Worm (Caenorhabditis elegans) whole organism, young adult: Measurements from ENCODE around the gene C06G4.6.
A peak's percentile ranks its signal among the peaks of the same experiment; 100 is the strongest.

Experiments
- B0019.2 ChIP-seq: fragments of 200-800 bp; sonication (Bioruptor generic); conservative IDR thresholded peaks from 2 replicates; pipeline ENCODE4 v1.3.6; 2022; ENCODE audit warnings: missing genetic modification reagents, missing genetic modification characterization, missing compliant biosample characterization
- C06A6.2 ChIP-seq: fragments of 200-800 bp; sonication (Bioruptor generic); conservative IDR thresholded peaks from 2 replicates; pipeline ENCODE4 v1.3.6; 2022; ENCODE audit warnings: missing genetic modification characterization, missing compliant biosample characterization
- D2030.7 ChIP-seq: fragments of 200-800 bp; sonication (Bioruptor generic); IDR thresholded peaks from 2 replicates; pipeline ENCODE4 v1.3.6; 2022; ENCODE audit warnings: missing genetic modification reagents, missing genetic modification characterization, missing compliant biosample characterization
- F22D6.2 ChIP-seq: sonication (generic microtip); optimal IDR thresholded peaks from 2 replicates; lab custom pipeline; 2016; ENCODE audit warnings: mild to moderate bottlenecking, missing genetic modification characterization, missing compliant biosample characterization
- F33H1.4 ChIP-seq: fragments of 200-800 bp; sonication (Bioruptor generic); IDR thresholded peaks from 2 replicates; pipeline ENCODE4 v1.3.6; 2022; ENCODE audit warnings: missing genetic modification reagents, missing genetic modification characterization, missing compliant biosample characterization
- F39B2.1 ChIP-seq: fragments of 200-800 bp; sonication (Bioruptor generic); IDR thresholded peaks from 2 replicates; pipeline ENCODE4 v1.3.6; 2022; ENCODE audit warnings: missing genetic modification reagents, missing genetic modification characterization, missing compliant biosample characterization
- F49E8.2 ChIP-seq: sonication (generic microtip); optimal IDR thresholded peaks from 3 replicates; lab custom pipeline; 2017; ENCODE audit warnings: missing genetic modification characterization, mild to moderate bottlenecking, missing compliant biosample characterization, antibody characterized with exemption, moderate library complexity; ENCODE audit not compliant: insufficient read depth
- K12H6.12 ChIP-seq: fragments of 200-800 bp; sonication (Bioruptor generic); optimal IDR thresholded peaks from 2 replicates; lab custom pipeline; 2018; ENCODE audit warnings: mild to moderate bottlenecking, missing genetic modification characterization, missing compliant biosample characterization
- T07F8.4 ChIP-seq: sonication (generic microtip); optimal IDR thresholded peaks from 2 replicates; lab custom pipeline; 2016; ENCODE audit warnings: mild to moderate bottlenecking, missing genetic modification characterization, moderate library complexity, missing compliant biosample characterization
- T26A5.8 ChIP-seq: sonication (generic microtip); optimal IDR thresholded peaks from 2 replicates; lab custom pipeline; 2016; ENCODE audit warnings: missing genetic modification characterization, missing compliant biosample characterization
- Y53G8AR.9 ChIP-seq: fragments of 200-800 bp; sonication (Bioruptor generic); conservative IDR thresholded peaks from 2 replicates; pipeline ENCODE4 v1.3.6; 2022; ENCODE audit warnings: missing genetic modification reagents, missing genetic modification characterization, missing compliant biosample characterization
- Y79H2A.3 ChIP-seq: fragments of 200-800 bp; sonication (Bioruptor generic); conservative IDR thresholded peaks from 2 replicates; pipeline ENCODE4 v1.3.6; 2022; ENCODE audit warnings: missing genetic modification reagents, missing genetic modification characterization, missing compliant biosample characterization
- ZK185.1 ChIP-seq: sonication (generic microtip); optimal IDR thresholded peaks from 2 replicates; lab custom pipeline; 2016; ENCODE audit warnings: mild to moderate bottlenecking, missing genetic modification characterization, missing compliant biosample characterization; ENCODE audit not compliant: poor library complexity, severe bottlenecking
- attf-3 ChIP-seq: fragments of 200-800 bp; sonication (Bioruptor generic); conservative IDR thresholded peaks from 2 replicates; pipeline ENCODE4 v1.3.6; 2022; ENCODE audit warnings: missing genetic modification reagents, missing genetic modification characterization, missing compliant biosample characterization
- attf-5 ChIP-seq: fragments of 200-800 bp; sonication (Bioruptor generic); optimal IDR thresholded peaks from 2 replicates; lab custom pipeline; 2018; ENCODE audit warnings: mild to moderate bottlenecking, missing genetic modification characterization, missing compliant biosample characterization
- bed-2 ChIP-seq: fragments of 200-800 bp; sonication (Bioruptor generic); IDR thresholded peaks from 2 replicates; pipeline ENCODE4 v1.3.6; 2022; ENCODE audit warnings: missing genetic modification reagents, missing genetic modification characterization, missing compliant biosample characterization
- ccch-3 ChIP-seq: fragments of 200-800 bp; sonication (Bioruptor generic); optimal IDR thresholded peaks from 2 replicates; lab custom pipeline; 2018; ENCODE audit warnings: mild to moderate bottlenecking, missing genetic modification characterization, missing compliant biosample characterization
- cebp-1 ChIP-seq, 2 experiments: fragments of 200-800 bp in 1 of 2; sonication (Bioruptor generic) in 1 of 2; sonication (generic microtip) in 1 of 2; IDR thresholded peaks in 1 of 2; optimal IDR thresholded peaks in 1 of 2; 2 replicates each; pipeline versions ENCODE4 v1.3.6 to Lab custom; 2017 to 2022; ENCODE audit warnings: missing compliant biosample characterization in 2 of 2, missing genetic modification characterization in 2 of 2, mild to moderate bottlenecking in 1 of 2, missing genetic modification reagents in 1 of 2, moderate library complexity in 1 of 2
- ceh-27 ChIP-seq: fragments of 200-800 bp; sonication (Bioruptor generic); optimal IDR thresholded peaks from 2 replicates; lab custom pipeline; 2018; ENCODE audit warnings: mild to moderate bottlenecking, missing genetic modification characterization, moderate library complexity, missing compliant biosample characterization
- ceh-58 ChIP-seq: fragments of 200-800 bp; sonication (Bioruptor generic); IDR thresholded peaks from 2 replicates; pipeline ENCODE4 v1.3.6; 2022; ENCODE audit warnings: missing genetic modification characterization, missing compliant biosample characterization
- ceh-91 ChIP-seq: fragments of 200-800 bp; sonication (Bioruptor generic); IDR thresholded peaks from 2 replicates; pipeline ENCODE4 v1.3.6; 2022; ENCODE audit warnings: missing genetic modification reagents, missing genetic modification characterization, missing compliant biosample characterization
- dpl-1 ChIP-seq: fragments of 150-350 bp; optimal IDR thresholded peaks from 2 replicates; lab custom pipeline; 2014; ENCODE audit warnings: missing biosample characterization, missing genetic modification reagents, missing genetic modification characterization
- efl-1 ChIP-seq: fragments of 150-350 bp; optimal IDR thresholded peaks from 2 replicates; lab custom pipeline; 2014; ENCODE audit warnings: missing biosample characterization, missing genetic modification reagents, missing genetic modification characterization
- egl-18 ChIP-seq: fragments of 200-800 bp; sonication (Bioruptor generic); IDR thresholded peaks from 2 replicates; pipeline ENCODE4 v1.3.6; 2022; ENCODE audit warnings: missing genetic modification reagents, missing genetic modification characterization, missing compliant biosample characterization
- egrh-3 ChIP-seq: fragments of 200-800 bp; sonication (Bioruptor generic); IDR thresholded peaks from 2 replicates; pipeline ENCODE4 v1.3.6; 2022; ENCODE audit warnings: missing genetic modification reagents, missing genetic modification characterization, missing compliant biosample characterization
- hmg-1.2 ChIP-seq: fragments of 200-800 bp; sonication (Bioruptor generic); IDR thresholded peaks from 2 replicates; pipeline ENCODE4 v1.3.6; 2022; ENCODE audit warnings: missing genetic modification reagents, missing genetic modification characterization, missing compliant biosample characterization
- let-526 ChIP-seq: fragments of 200-800 bp; sonication (Bioruptor generic); IDR thresholded peaks from 2 replicates; pipeline ENCODE4 v1.3.6; 2022; ENCODE audit warnings: missing genetic modification reagents, missing genetic modification characterization, missing compliant biosample characterization
- lin-40 ChIP-seq: sonication (generic microtip); optimal IDR thresholded peaks from 2 replicates; lab custom pipeline; 2016; ENCODE audit warnings: missing genetic modification characterization, mild to moderate bottlenecking, missing compliant biosample characterization, missing genotype, missing genetic modification reagents
- lin-54 ChIP-seq: fragments of 200-800 bp; sonication (Bioruptor generic); optimal IDR thresholded peaks from 2 replicates; lab custom pipeline; 2018; ENCODE audit warnings: mild to moderate bottlenecking, missing genetic modification characterization, missing compliant biosample characterization
- lsy-27 ChIP-seq: sonication (generic microtip); optimal IDR thresholded peaks from 2 replicates; lab custom pipeline; 2017; ENCODE audit warnings: missing genetic modification characterization, mild to moderate bottlenecking, missing compliant biosample characterization, antibody characterized with exemption, missing genotype, borderline replicate concordance; ENCODE audit not compliant: insufficient read depth
- mcd-1 ChIP-seq: fragments of 200-800 bp; sonication (Bioruptor generic); IDR thresholded peaks from 2 replicates; pipeline ENCODE4 v1.3.6; 2022; ENCODE audit warnings: missing genetic modification reagents, missing genetic modification characterization, missing compliant biosample characterization
- mel-28 ChIP-seq: sonication (generic microtip); optimal IDR thresholded peaks from 2 replicates; lab custom pipeline; 2016; ENCODE audit warnings: borderline replicate concordance, mild to moderate bottlenecking, missing genetic modification characterization, missing compliant biosample characterization
- pbrm-1 ChIP-seq: fragments of 200-800 bp; sonication (Bioruptor generic); IDR thresholded peaks from 2 replicates; pipeline ENCODE4 v1.3.6; 2022; ENCODE audit warnings: missing genetic modification reagents, missing genetic modification characterization, missing compliant biosample characterization
- rec-8 ChIP-seq, 2 experiments: sonication (generic microtip); optimal IDR thresholded peaks; 2 replicates each; lab custom pipeline; 2016; ENCODE audit warnings: mild to moderate bottlenecking in 2 of 2, missing genetic modification characterization in 2 of 2, missing genetic modification reagents in 2 of 2, missing genotype in 2 of 2, missing biosample characterization in 1 of 2, missing compliant biosample characterization in 1 of 2, moderate library complexity in 1 of 2
- rpc-1 ChIP-seq, 2 experiments: fragments of 150-350 bp in 1 of 2; sonication (generic microtip) in 1 of 2; optimal IDR thresholded peaks; 2 replicates each; lab custom pipeline; 2014 to 2018; ENCODE audit warnings: missing biosample characterization in 1 of 2, missing genetic modification characterization in 1 of 2, missing genetic modification reagents in 1 of 2, missing genotype in 1 of 2
- sdz-38 ChIP-seq: sonication (generic microtip); optimal IDR thresholded peaks from 2 replicates; lab custom pipeline; 2016; ENCODE audit warnings: missing genotype, missing genetic modification characterization, missing compliant biosample characterization
- snpc-4 ChIP-seq, 5 experiments: fragments of 150-350 bp in 1 of 5; sonication (generic microtip) in 4 of 5; optimal IDR thresholded peaks; 2 replicates each; lab custom pipeline; 2014 to 2018; ENCODE audit warnings: missing genetic modification characterization in 5 of 5, missing biosample characterization in 3 of 5, antibody characterized with exemption in 2 of 5, mild to moderate bottlenecking in 2 of 5, missing compliant biosample characterization in 2 of 5, missing genotype in 2 of 5, moderate library complexity in 2 of 5, missing genetic modification reagents in 1 of 5
- tbx-9 ChIP-seq: sonication (generic microtip); optimal IDR thresholded peaks from 2 replicates; lab custom pipeline; 2016; ENCODE audit warnings: borderline replicate concordance, missing genetic modification characterization, inconsistent platforms, missing compliant biosample characterization
- tlf-1 ChIP-seq: fragments of 200-800 bp; sonication (Bioruptor generic); optimal IDR thresholded peaks from 2 replicates; lab custom pipeline; 2018; ENCODE audit warnings: mild to moderate bottlenecking, missing genetic modification characterization, missing compliant biosample characterization
- unc-62 ChIP-seq: fragments of 150-350 bp; optimal IDR thresholded peaks from 2 replicates; lab custom pipeline; 2014; ENCODE audit warnings: missing biosample characterization, missing genetic modification reagents, missing genetic modification characterization
- ztf-18 ChIP-seq: sonication (generic microtip); optimal IDR thresholded peaks from 2 replicates; lab custom pipeline; 2016; ENCODE audit warnings: missing genotype, mild to moderate bottlenecking, missing genetic modification characterization, missing compliant biosample characterization
- ztf-25 ChIP-seq: fragments of 200-800 bp; sonication (Bioruptor generic); IDR thresholded peaks from 2 replicates; pipeline ENCODE4 v1.3.6; 2022; ENCODE audit warnings: missing genetic modification reagents, missing genetic modification characterization, missing compliant biosample characterization
- ztf-28 ChIP-seq: fragments of 200-800 bp; sonication (Bioruptor generic); IDR thresholded peaks from 2 replicates; pipeline ENCODE4 v1.3.6; 2022; ENCODE audit warnings: missing genetic modification reagents, missing genetic modification characterization, missing compliant biosample characterization
- ztf-6 ChIP-seq: fragments of 200-800 bp; sonication (Bioruptor generic); IDR thresholded peaks from 2 replicates; pipeline ENCODE4 v1.3.6; 2022; ENCODE audit warnings: missing genetic modification reagents, missing genetic modification characterization, missing compliant biosample characterization

Gene C06G4.6

DNA sequence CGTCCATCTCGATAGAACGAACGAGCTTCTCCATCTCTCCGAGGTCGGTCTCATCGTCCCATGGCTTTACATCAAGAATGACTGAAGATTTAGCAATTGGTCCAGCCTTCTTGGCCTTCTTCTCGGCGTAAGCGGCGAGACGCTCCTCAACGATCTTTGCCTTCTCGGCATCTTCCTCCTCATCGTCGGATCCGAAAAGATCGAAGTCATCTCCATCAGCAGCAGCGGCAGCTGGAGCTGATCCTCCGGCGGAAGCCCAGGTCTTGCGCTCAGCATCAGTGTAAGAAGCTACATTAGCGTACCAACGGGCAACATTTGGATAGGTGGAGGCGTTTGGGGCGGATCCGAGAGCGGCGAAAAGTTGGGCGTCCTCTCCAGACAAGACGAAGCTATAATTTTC lies 31.5 kb upstream of the C06G4.6 start:
- no peak for TF ChIP-seq cebp-1 (GFP tag; IDR thresholded peaks at IDR 0.05; lab: Robert Waterston, UW)
- TF ChIP-seq cebp-1 (tag; optimal IDR thresholded peaks at IDR 0.05; lab: Kevin White, UChicago) = no peak
- TF ChIP-seq egrh-3 = peak; percentile 22; the same call in 1 of the 2 replicates

DNA sequence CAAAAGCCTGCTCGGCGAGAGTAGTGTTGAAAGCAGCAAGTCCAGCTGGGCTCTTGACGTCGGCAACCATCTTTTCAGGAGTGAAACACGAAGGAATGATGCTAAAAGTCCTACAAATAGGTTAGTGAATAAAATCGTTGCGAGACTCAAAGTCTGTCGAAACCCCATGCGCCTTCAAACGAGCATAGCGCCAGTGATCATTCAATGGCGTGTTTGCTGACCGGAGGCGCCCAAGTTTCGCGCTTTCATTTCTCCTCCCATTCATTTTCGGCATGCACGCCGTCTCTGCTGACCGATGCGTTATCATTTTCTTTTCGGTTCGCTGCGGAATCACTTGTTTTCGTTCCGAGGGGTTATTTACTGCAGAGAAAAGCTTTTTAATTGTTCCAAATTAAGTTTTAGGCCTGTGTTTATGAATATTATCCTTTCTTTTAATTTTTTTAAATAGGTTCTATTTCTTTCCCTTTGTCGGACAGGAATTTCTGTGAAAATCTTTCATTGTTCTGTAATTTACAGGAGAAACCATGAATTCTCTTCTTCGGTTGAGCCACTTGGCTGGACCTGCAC lies 30.9 kb upstream of the C06G4.6 start, which contains the start of the genes eef-1B.1 and aco-2:
Gene eef-1B.1, minus strand, starts transcription at position 186 of the 567 bp plus-strand sequence.
Gene aco-2, plus strand, starts transcription at position 517 of the 567 bp plus-strand sequence.
- no peak for TF ChIP-seq F49E8.2 (tag; lab: Kevin White, UChicago)
- peak; percentile 56 for TF ChIP-seq D2030.7 (GFP tag; lab: Robert Waterston, UW)
- peak; percentile 84 for TF ChIP-seq lin-40 (tag; lab: Kevin White, UChicago)
- TF ChIP-seq sdz-38 = no peak
- peak; percentile 53 for TF ChIP-seq efl-1 (GFP tag; lab: Kevin White, UChicago)
- TF ChIP-seq Y53G8AR.9 = peak; percentile 78
- no peak for TF ChIP-seq B0019.2 (GFP tag; lab: Robert Waterston, UW)
- no peak for TF ChIP-seq unc-62 (GFP tag; lab: Kevin White, UChicago)
- peak; percentile 52 for TF ChIP-seq K12H6.12
- no peak for TF ChIP-seq snpc-4 (GFP tag; optimal IDR thresholded peaks at IDR 0.05; lab: Kevin White, UChicago)
- peak; percentile 2 to 63 (median 54) for TF ChIP-seq snpc-4 (tag; optimal IDR thresholded peaks at IDR 0.05; lab: Kevin White, UChicago)
- TF ChIP-seq mel-28 (tag; lab: Kevin White, UChicago) = no peak
- TF ChIP-seq ztf-18 (tag; lab: Kevin White, UChicago) = peak; percentile 98
- peak; percentile 55 for TF ChIP-seq hmg-1.2
- TF ChIP-seq tlf-1 (GFP tag; lab: Kevin White, UChicago) = peak; percentile 78
- TF ChIP-seq ceh-58 (GFP tag; lab: Robert Waterston, UW) = no peak
- peak; percentile 64; the same call in 1 of the 2 replicates for TF ChIP-seq C06A6.2
- TF ChIP-seq ztf-28 = no peak
- TF ChIP-seq ztf-6 (GFP tag; lab: Robert Waterston, UW) = no peak
- peak; percentile 81 for TF ChIP-seq pbrm-1 (GFP tag; lab: Robert Waterston, UW)
- TF ChIP-seq lin-54 = peak; percentile 86
- peak; percentile 89 for TF ChIP-seq F33H1.4
- no peak for TF ChIP-seq ztf-25 (GFP tag; lab: Robert Waterston, UW)
- TF ChIP-seq egl-18 = no peak
- TF ChIP-seq egrh-3 = no peak
- TF ChIP-seq F22D6.2 = no peak
- no peak for TF ChIP-seq lsy-27 (tag; lab: Kevin White, UChicago)
- no peak for TF ChIP-seq let-526
- no peak for TF ChIP-seq tbx-9 (tag; lab: Kevin White, UChicago)
- no peak for TF ChIP-seq Y79H2A.3 (GFP tag; lab: Robert Waterston, UW)
- TF ChIP-seq mcd-1 = peak; percentile 88
- peak; percentile 77 for TF ChIP-seq ceh-27 (GFP tag; lab: Kevin White, UChicago)
- TF ChIP-seq attf-3 (GFP tag; lab: Robert Waterston, UW) = peak; percentile 72
- no peak for TF ChIP-seq bed-2 (GFP tag; lab: Robert Waterston, UW)
- no peak for TF ChIP-seq rec-8 (tag; optimal IDR thresholded peaks at IDR 0.05; lab: Kevin White, UChicago)
- TF ChIP-seq T07F8.4 = no peak
- TF ChIP-seq rpc-1 (optimal IDR thresholded peaks at IDR 0.05; lab: Kevin White, UChicago) = no peak
- no peak for TF ChIP-seq rpc-1 (tag; optimal IDR thresholded peaks at IDR 0.05; lab: Kevin White, UChicago)
- no peak for TF ChIP-seq ceh-91 (GFP tag; lab: Robert Waterston, UW)
- TF ChIP-seq dpl-1 (GFP tag; lab: Kevin White, UChicago) = peak; percentile 68
- no peak for TF ChIP-seq ccch-3
- peak; percentile 88 for TF ChIP-seq attf-5 (GFP tag; lab: Kevin White, UChicago)
- peak; percentile 93 for TF ChIP-seq ZK185.1 (tag; lab: Kevin White, UChicago)
- TF ChIP-seq T26A5.8 (tag; lab: Kevin White, UChicago) = no peak
- TF ChIP-seq F39B2.1 (GFP tag; lab: Robert Waterston, UW) = no peak
